Worm (Caenorhabditis elegans): ENCODE measurements around the gene pmk-2.

The pmk-2 gene

ce11 chrIV:8112187-8112586 is 31.1 kb upstream of the pmk-2 start, which contains the start of gene Y42H9AR.4:
Gene Y42H9AR.4, minus strand, starts transcription at chrIV:8112218.
- TF ChIP-seq unc-30 (tag; optimal IDR thresholded peaks at IDR 0.05) (no peak), dsc-1 (tag; optimal IDR thresholded peaks at IDR 0.05) (no peak), sox-4 (tag; optimal IDR thresholded peaks at IDR 0.05) (no peak), lir-3 (tag; optimal IDR thresholded peaks at IDR 0.05; ENCODE audit: poor library complexity) (no peak), skn-1 (tag; optimal IDR thresholded peaks at IDR 0.05) (peak; percentile 22), snpc-4 (tag; optimal IDR thresholded peaks at IDR 0.05) (no peak), pax-3 (tag; optimal IDR thresholded peaks at IDR 0.05) (no peak), snu-23 (GFP tag; optimal IDR thresholded peaks at IDR 0.05) (peak; percentile 57), lin-35 (GFP tag; optimal IDR thresholded peaks at IDR 0.05) (peak in 1 of 2 experiments; percentile 8), ceh-82 (tag; optimal IDR thresholded peaks at IDR 0.05) (peak in 1 of 3 experiments; percentile 38), ztf-11 (tag; optimal IDR thresholded peaks at IDR 0.05) (no peak), nhr-20 (tag; optimal IDR thresholded peaks at IDR 0.05) (peak; percentile 38), nhr-90 (tag; optimal IDR thresholded peaks at IDR 0.05; ENCODE audit: poor library complexity) (no peak), efl-1 (optimal IDR thresholded peaks at IDR 0.05) (peak in 1 of 2 experiments; percentile 16), efl-1 (GFP tag; optimal IDR thresholded peaks at IDR 0.05 in 1 of 2) (peak in 1 of 2 experiments; percentile 73), mdl-1 (tag; optimal IDR thresholded peaks at IDR 0.05) (peak in 1 of 2 experiments; percentile 3), zip-4 (GFP tag; optimal IDR thresholded peaks at IDR 0.05) (no peak), fos-1 (tag; optimal IDR thresholded peaks at IDR 0.05) (no peak), C16A3.4 (tag; optimal IDR thresholded peaks at IDR 0.05) (no peak), C04F5.9 (tag; optimal IDR thresholded peaks at IDR 0.05) (no peak), lin-15B (tag; optimal IDR thresholded peaks at IDR 0.05) (no peak), Y116A8C.19 (tag; optimal IDR thresholded peaks at IDR 0.05; ENCODE audit: borderline replicate concordance) (no peak), vab-15 (tag; optimal IDR thresholded peaks at IDR 0.05) (no peak), sptf-1 (tag; optimal IDR thresholded peaks at IDR 0.05) (no peak), hlh-17 (GFP tag; optimal IDR thresholded peaks at IDR 0.05; ENCODE audit: borderline replicate concordance) (no peak), hlh-4 (tag; optimal IDR thresholded peaks at IDR 0.05) (no peak), zag-1 (tag; optimal IDR thresholded peaks at IDR 0.05) (no peak), elt-2 (tag; optimal IDR thresholded peaks at IDR 0.05) (no peak), fkh-4 (tag; optimal IDR thresholded peaks at IDR 0.05; ENCODE audit: borderline replicate concordance) (no peak), nhr-77 (tag; optimal IDR thresholded peaks at IDR 0.05) (no peak), nhr-12 (tag; optimal IDR thresholded peaks at IDR 0.05) (no peak), nhr-237 (tag; optimal IDR thresholded peaks at IDR 0.05) (no peak), ets-5 (GFP tag; IDR thresholded peaks at IDR 0.05) (no peak), efl-3 (GFP tag; optimal IDR thresholded peaks at IDR 0.05) (no peak), xbp-1 (tag; optimal IDR thresholded peaks at IDR 0.05) (no peak), aha-1 (tag; optimal IDR thresholded peaks at IDR 0.05) (no peak), ces-1 (GFP tag; optimal IDR thresholded peaks at IDR 0.05) (no peak), pag-3 (tag; optimal IDR thresholded peaks at IDR 0.05; ENCODE audit: borderline replicate concordance, insufficient read depth) (no peak), unc-98 (GFP tag; IDR thresholded peaks at IDR 0.05) (no peak), swsn-7 (tag; optimal IDR thresholded peaks at IDR 0.05) (no peak), isw-1 (GFP tag; IDR thresholded peaks at IDR 0.05) (no peak), nhr-71 (tag; optimal IDR thresholded peaks at IDR 0.05) (peak; percentile 30), egl-13 (tag; optimal IDR thresholded peaks at IDR 0.05) (no peak), blmp-1 (tag; optimal IDR thresholded peaks at IDR 0.05) (peak; percentile 56), nhr-28 (tag; optimal IDR thresholded peaks at IDR 0.05) (no peak), jun-1 (tag; optimal IDR thresholded peaks at IDR 0.05) (no peak), tbx-2 (tag; optimal IDR thresholded peaks at IDR 0.05) (no peak), unc-86 (tag; optimal IDR thresholded peaks at IDR 0.05) (no peak), egl-27 (tag; optimal IDR thresholded peaks at IDR 0.05) (no peak), lin-39 (tag; optimal IDR thresholded peaks at IDR 0.05) (no peak), fkh-8 (tag; optimal IDR thresholded peaks at IDR 0.05) (peak; percentile 4), sup-37 (GFP tag; optimal IDR thresholded peaks at IDR 0.05) (no peak), ama-1 (optimal IDR thresholded peaks at IDR 0.05) (no peak), nhr-47 (tag; optimal IDR thresholded peaks at IDR 0.05) (no peak)

All from whole organism, L1 larva.